Fruit fly (Drosophila melanogaster): ENCODE data around the gene CG12398.

DNA sequence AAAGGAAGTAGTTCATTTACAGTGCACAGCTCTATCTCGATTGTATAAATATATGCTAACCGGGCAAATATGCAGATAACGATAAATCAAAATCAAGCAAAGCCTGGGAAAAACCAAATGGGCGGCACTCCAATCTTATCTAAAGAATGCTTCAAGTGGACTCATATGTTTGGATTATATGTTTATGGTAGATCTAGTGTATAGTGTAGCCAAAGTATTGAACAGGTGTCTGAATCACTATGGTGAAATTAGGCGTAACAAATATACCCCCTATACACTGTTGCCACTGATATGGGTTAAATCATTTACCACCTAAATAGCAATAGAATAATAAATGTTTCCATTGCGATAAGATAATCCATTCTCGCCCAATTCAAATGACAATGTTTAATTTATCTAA is 32.9 kb upstream of the CG12398 start:
- TF ChIP-seq CG8478 (optimal IDR thresholded peaks at IDR 0.05) (no peak), CTCF (optimal IDR thresholded peaks at IDR 0.05) (no peak)
